Fruit fly (Drosophila melanogaster) whole organism, adult: ENCODE results near the gene idc.

ENCODE experiments used
- CG33017 ChIP-seq: fragments of 200-800 bp; sonication (Bioruptor generic); optimal IDR thresholded peaks from 2 replicates; lab custom pipeline; 2018; ENCODE audit warnings: missing biosample characterization, mild to moderate bottlenecking, missing genetic modification characterization, moderate library complexity
- Crg-1 ChIP-seq: fragments of 200-800 bp; sonication (Bioruptor generic); optimal IDR thresholded peaks from 2 replicates; lab custom pipeline; 2016; ENCODE audit warnings: missing biosample characterization, missing genetic modification characterization
- kay ChIP-seq: fragments of 200-800 bp; sonication (Bioruptor generic); peaks from one replicate; lab custom pipeline; 2016; ENCODE audit warnings: missing biosample characterization, missing genetic modification characterization, borderline replicate concordance
- ovo ChIP-seq: fragments of 200-800 bp; sonication (Bioruptor generic); optimal IDR thresholded peaks from 2 replicates; lab custom pipeline; 2016; ENCODE audit warnings: missing biosample characterization, missing genetic modification characterization
- pad ChIP-seq: fragments of 200-800 bp; sonication (Bioruptor generic); optimal IDR thresholded peaks from 3 replicates; lab custom pipeline; 2017; ENCODE audit warnings: missing biosample characterization, missing genetic modification characterization, mild to moderate bottlenecking, moderate library complexity, missing genetic modification reagents
- tj ChIP-seq: fragments of 200-800 bp; sonication (Bioruptor generic); optimal IDR thresholded peaks from 3 replicates; lab custom pipeline; 2017; ENCODE audit warnings: missing biosample characterization, mild to moderate bottlenecking, missing genetic modification characterization, moderate library complexity

DNA sequence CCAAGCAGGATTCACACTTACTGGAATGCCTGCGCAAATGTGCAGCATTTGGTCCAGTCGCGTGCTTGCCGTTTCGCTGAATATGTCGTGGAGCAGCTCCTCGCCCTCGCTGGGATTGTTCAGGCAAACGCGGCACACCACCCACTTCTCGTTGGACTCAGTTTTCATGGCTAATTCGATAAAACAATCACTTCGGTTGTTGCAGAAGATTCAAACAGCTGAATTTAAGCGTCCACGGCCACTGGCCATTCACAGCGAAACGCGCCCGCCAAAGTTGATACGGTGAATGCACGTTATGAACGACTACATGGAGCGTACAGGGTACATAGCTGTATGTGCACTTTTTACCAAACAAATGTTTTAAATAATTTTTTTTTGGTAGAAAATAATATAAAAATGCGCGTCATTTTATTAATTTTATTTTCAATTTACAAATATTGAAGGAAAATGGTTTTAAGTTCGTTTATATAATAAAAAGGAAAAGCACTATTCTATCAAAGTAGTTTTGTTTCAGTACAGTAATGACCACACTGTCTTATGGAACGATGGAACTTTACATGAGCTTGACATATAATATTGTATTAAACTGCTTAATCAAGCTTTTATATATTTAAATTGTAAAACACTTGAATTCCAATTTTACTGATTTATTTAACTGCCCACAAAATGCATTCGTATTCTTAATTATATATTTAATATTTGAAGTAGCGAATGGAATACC lies 420 bp upstream of the idc start, which contains the start of gene trem:
- peak; percentile 54 for TF ChIP-seq CG33017 (tag; lab: Kevin White, UChicago)
- TF ChIP-seq tj (GFP tag; lab: Kevin White, UChicago): peak; percentile 54
- TF ChIP-seq ovo (GFP tag; lab: Kevin White, UChicago): peak; percentile 33
- no peak for TF ChIP-seq kay (GFP tag; lab: Kevin White, UChicago)
- TF ChIP-seq Crg-1 (GFP tag; lab: Kevin White, UChicago): peak; percentile 55
- peak; percentile 65 for TF ChIP-seq pad (GFP tag; lab: Kevin White, UChicago)
